Worm (Caenorhabditis elegans): ENCODE data around the gene str-92.

Gene str-92

ce11 chrV:17721709-17722108 is 45.3 kb upstream of the str-92 start (continued):
- TF ChIP-seq nhr-41 (GFP tag; IDR thresholded peaks at IDR 0.05) (no peak), vab-7 (GFP tag; IDR thresholded peaks at IDR 0.05) (no peak), dpl-1 (GFP tag; optimal IDR thresholded peaks at IDR 0.05) (no peak), ama-1 (optimal IDR thresholded peaks at IDR 0.05) (no peak), rbr-2 (tag; optimal IDR thresholded peaks at IDR 0.05) (no peak), ZK546.5 (tag; optimal IDR thresholded peaks at IDR 0.05) (no peak), tra-1 (GFP tag; IDR thresholded peaks at IDR 0.05) (peak; percentile 79), ztf-11 (tag; optimal IDR thresholded peaks at IDR 0.05) (no peak), duxl-1 (tag; optimal IDR thresholded peaks at IDR 0.05; ENCODE audit: poor library complexity) (no peak), nhr-237 (tag; optimal IDR thresholded peaks at IDR 0.05) (no peak), zip-11 (GFP tag; IDR thresholded peaks at IDR 0.05) (no peak), php-3 (GFP tag; IDR thresholded peaks at IDR 0.05) (peak; percentile 85), madf-9 (GFP tag; conservative IDR thresholded peaks at IDR 0.05) (no peak), F26F4.8 (GFP tag; conservative IDR thresholded peaks at IDR 0.05) (no peak), mes-2 (tag; optimal IDR thresholded peaks at IDR 0.05; ENCODE audit: poor library complexity, severe bottlenecking) (no peak), snpc-1.2 (GFP tag; IDR thresholded peaks at IDR 0.05) (no peak), nhr-42 (GFP tag; IDR thresholded peaks at IDR 0.05) (peak; percentile 53; the same call in 1 of the 2 replicates), dve-1 (tag; optimal IDR thresholded peaks at IDR 0.05; ENCODE audit: insufficient read depth) (peak; percentile 87), hmg-1.1 (GFP tag; IDR thresholded peaks at IDR 0.05) (no peak), ZK337.2 (GFP tag; IDR thresholded peaks at IDR 0.05) (no peak), ceh-28 (tag; optimal IDR thresholded peaks at IDR 0.05) (no peak), F37D6.2 (tag; optimal IDR thresholded peaks at IDR 0.05) (no peak), ztf-7 (tag; optimal IDR thresholded peaks at IDR 0.05) (no peak), nhr-10 (tag; optimal IDR thresholded peaks at IDR 0.05) (peak; percentile 58), Y48G9A.11 (GFP tag; IDR thresholded peaks at IDR 0.05) (no peak), nhr-11 (tag; optimal IDR thresholded peaks at IDR 0.05) (no peak), daf-19 (GFP tag; conservative IDR thresholded peaks at IDR 0.05) (no peak), aly-2 (tag; optimal IDR thresholded peaks at IDR 0.05) (no peak), zfp-2 (tag; optimal IDR thresholded peaks at IDR 0.05) (no peak), hif-1 (tag; optimal IDR thresholded peaks at IDR 0.05) (no peak), ces-1 (GFP tag; optimal IDR thresholded peaks at IDR 0.05) (no peak), saeg-2 (GFP tag; IDR thresholded peaks at IDR 0.05) (peak; percentile 72; the same call in 1 of the 2 replicates), sdz-12 (GFP tag; optimal IDR thresholded peaks at IDR 0.05) (no peak), madf-5 (GFP tag; IDR thresholded peaks at IDR 0.05) (no peak), lin-13 (GFP tag; optimal IDR thresholded peaks at IDR 0.05) (no peak), nhr-102 (tag; optimal IDR thresholded peaks at IDR 0.05) (peak; percentile 78), fos-1 (tag; optimal IDR thresholded peaks at IDR 0.05) (no peak), ctbp-1 (GFP tag; IDR thresholded peaks at IDR 0.05) (no peak), R02D3.7 (tag; optimal IDR thresholded peaks at IDR 0.05) (no peak), dmd-9 (GFP tag; IDR thresholded peaks at IDR 0.05) (no peak), zfp-3 (GFP tag; conservative IDR thresholded peaks at IDR 0.05) (no peak), egl-43 (GFP tag; IDR thresholded peaks at IDR 0.05) (no peak), F10B5.3 (tag; optimal IDR thresholded peaks at IDR 0.05) (no peak), lin-39 (tag; optimal IDR thresholded peaks at IDR 0.05) (no peak), lin-1 (GFP tag; IDR thresholded peaks at IDR 0.05) (peak; percentile 85; the same call in 1 of the 2 replicates), pha-4 (GFP tag; IDR thresholded peaks at IDR 0.05) (0 out of 2 replicates have a peak, but pooled peaks have one; percentile 52), pha-4 (tag; optimal IDR thresholded peaks at IDR 0.05) (no peak), fkh-10 (GFP tag; optimal IDR thresholded peaks at IDR 0.05) (no peak), daf-8 (GFP tag; IDR thresholded peaks at IDR 0.05) (no peak), F49E8.2 (tag; optimal IDR thresholded peaks at IDR 0.05; ENCODE audit: borderline replicate concordance) (no peak), zag-1 (tag; optimal IDR thresholded peaks at IDR 0.05) (no peak), cey-2 (tag; optimal IDR thresholded peaks at IDR 0.05; ENCODE audit: borderline replicate concordance, insufficient read depth) (no peak)
